Fruit fly (Drosophila melanogaster) whole organism, adult: ENCODE data around the gene Rift.

ENCODE experiments used
- CG11617 ChIP-seq: fragments of 200-800 bp; sonication (Bioruptor generic); optimal IDR thresholded peaks from 2 replicates; lab custom pipeline; 2017; ENCODE audit warnings: mild to moderate bottlenecking, missing biosample characterization, missing genetic modification reagents, missing genetic modification characterization
- CG12768 ChIP-seq: fragments of 200-800 bp; sonication (Bioruptor generic); optimal IDR thresholded peaks from 2 replicates; lab custom pipeline; 2017; ENCODE audit warnings: missing biosample characterization, missing genetic modification characterization, mild to moderate bottlenecking, moderate library complexity, missing genetic modification reagents
- CG14711 ChIP-seq: fragments of 200-800 bp; sonication (Bioruptor generic); optimal IDR thresholded peaks from 2 replicates; lab custom pipeline; 2018; ENCODE audit warnings: missing biosample characterization, mild to moderate bottlenecking, missing genetic modification characterization, moderate library complexity
- CG1620 ChIP-seq: fragments of 200-800 bp; sonication (Bioruptor generic); optimal IDR thresholded peaks from 2 replicates; lab custom pipeline; 2016; ENCODE audit warnings: missing biosample characterization, missing genetic modification characterization
- CG33017 ChIP-seq: fragments of 200-800 bp; sonication (Bioruptor generic); optimal IDR thresholded peaks from 2 replicates; lab custom pipeline; 2018; ENCODE audit warnings: missing biosample characterization, mild to moderate bottlenecking, missing genetic modification characterization, moderate library complexity
- CG5204 ChIP-seq: fragments of 200-800 bp; sonication (Bioruptor generic); optimal IDR thresholded peaks from 2 replicates; lab custom pipeline; 2016; ENCODE audit warnings: missing biosample characterization, missing genetic modification characterization
- CG7045 ChIP-seq: fragments of 200-800 bp; sonication (Bioruptor generic); optimal IDR thresholded peaks from 2 replicates; lab custom pipeline; 2017; ENCODE audit warnings: missing biosample characterization, mild to moderate bottlenecking, missing genetic modification characterization
- CG7101 ChIP-seq: fragments of 200-800 bp; sonication (Bioruptor generic); optimal IDR thresholded peaks from 2 replicates; lab custom pipeline; 2018; ENCODE audit warnings: missing biosample characterization, mild to moderate bottlenecking, missing genetic modification characterization, moderate library complexity
- Clk ChIP-seq: fragments of 200-800 bp; sonication (Bioruptor generic); optimal IDR thresholded peaks from 2 replicates; lab custom pipeline; 2017; ENCODE audit warnings: missing biosample characterization, missing genetic modification characterization
- Crg-1 ChIP-seq: fragments of 200-800 bp; sonication (Bioruptor generic); optimal IDR thresholded peaks from 2 replicates; lab custom pipeline; 2016; ENCODE audit warnings: missing biosample characterization, missing genetic modification characterization
- Hr96 ChIP-seq: fragments of 200-800 bp; sonication (Bioruptor generic); optimal IDR thresholded peaks from 2 replicates; lab custom pipeline; 2016; ENCODE audit warnings: missing biosample characterization, missing genetic modification characterization
- Mnt ChIP-seq: fragments of 200-800 bp; sonication (Bioruptor generic); optimal IDR thresholded peaks from 2 replicates; lab custom pipeline; 2016; ENCODE audit warnings: missing biosample characterization, mild to moderate bottlenecking, missing genetic modification characterization
- bab1 ChIP-seq: fragments of 200-800 bp; sonication (Bioruptor generic); optimal IDR thresholded peaks from 3 replicates; lab custom pipeline; 2019; ENCODE audit warnings: missing biosample characterization, mild to moderate bottlenecking, missing genetic modification characterization, moderate library complexity
- cic ChIP-seq: fragments of 200-800 bp; sonication (Bioruptor generic); optimal IDR thresholded peaks from 2 replicates; lab custom pipeline; 2017; ENCODE audit warnings: missing biosample characterization, mild to moderate bottlenecking, missing genetic modification characterization, moderate library complexity
- cnc ChIP-seq, 2 experiments: fragments of >200 bp; optimal IDR thresholded peaks; 2 replicates each; lab custom pipeline; 2017
- kay ChIP-seq: fragments of 200-800 bp; sonication (Bioruptor generic); peaks from one replicate; lab custom pipeline; 2016; ENCODE audit warnings: missing biosample characterization, missing genetic modification characterization, borderline replicate concordance
- ovo ChIP-seq: fragments of 200-800 bp; sonication (Bioruptor generic); optimal IDR thresholded peaks from 2 replicates; lab custom pipeline; 2016; ENCODE audit warnings: missing biosample characterization, missing genetic modification characterization
- pad ChIP-seq: fragments of 200-800 bp; sonication (Bioruptor generic); optimal IDR thresholded peaks from 3 replicates; lab custom pipeline; 2017; ENCODE audit warnings: missing biosample characterization, missing genetic modification characterization, mild to moderate bottlenecking, moderate library complexity, missing genetic modification reagents
- tj ChIP-seq: fragments of 200-800 bp; sonication (Bioruptor generic); optimal IDR thresholded peaks from 3 replicates; lab custom pipeline; 2017; ENCODE audit warnings: missing biosample characterization, mild to moderate bottlenecking, missing genetic modification characterization, moderate library complexity
- toe ChIP-seq: fragments of 200-800 bp; sonication (Bioruptor generic); optimal IDR thresholded peaks from 2 replicates; lab custom pipeline; 2016; ENCODE audit warnings: missing biosample characterization, missing genetic modification characterization

The Rift gene

DNA sequence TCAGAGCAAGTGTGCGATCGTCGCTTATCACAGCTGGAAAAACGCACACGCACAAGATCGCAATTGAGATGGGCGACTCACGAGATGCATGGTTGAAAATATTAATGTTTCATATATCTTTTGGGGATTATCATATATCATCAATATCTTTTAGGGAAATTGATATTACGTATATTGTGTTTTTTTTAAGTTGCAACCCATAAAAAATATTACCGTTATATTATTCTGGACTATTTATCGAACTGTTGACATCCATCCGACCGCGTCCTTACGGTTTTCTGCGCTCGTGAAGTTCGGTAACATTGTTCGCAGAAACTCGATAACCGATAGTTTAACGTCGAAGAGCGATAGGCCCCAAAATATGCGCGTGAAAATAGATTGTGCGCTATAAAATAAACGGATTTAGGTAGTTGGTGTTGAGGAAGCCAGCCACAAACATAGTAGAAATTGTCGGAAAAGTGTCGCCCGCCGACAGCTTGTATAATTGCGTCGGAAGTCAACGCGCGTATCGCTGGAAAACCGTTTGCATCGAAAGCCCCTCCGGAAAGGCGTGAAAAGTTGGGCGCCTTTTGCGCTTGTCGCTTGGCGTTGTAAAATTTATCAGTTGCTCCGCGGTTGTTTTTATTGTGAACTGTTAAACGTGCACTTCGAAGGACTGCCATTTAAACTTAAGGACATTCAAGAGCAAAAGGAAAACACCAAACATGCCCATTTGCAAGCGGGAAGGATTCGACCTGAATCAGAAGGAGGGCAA lies 16.1 kb downstream of the Rift start, which contains the start of the genes Mccc1 and Acf:
Gene Mccc1 (minus strand): TSS at position 244 of the 754 bp plus-strand sequence.
Gene Acf (plus strand): TSS at position 318 of the 754 bp plus-strand sequence.
- TF ChIP-seq CG7045 (GFP tag; lab: Kevin White, UChicago) (no peak), Hr96 (GFP tag; lab: Kevin White, UChicago) (no peak), bab1 (GFP tag; lab: Kevin White, UChicago) (peak; percentile 59), CG14711 (tag; lab: Kevin White, UChicago) (peak; percentile 73), Clk (no peak), pad (no peak), CG1620 (GFP tag; lab: Kevin White, UChicago) (peak; percentile 32), tj (GFP tag; lab: Kevin White, UChicago) (peak; percentile 35), Crg-1 (GFP tag; lab: Kevin White, UChicago) (peak; percentile 69), CG5204 (GFP tag; lab: Kevin White, UChicago) (peak; percentile 33), ovo (GFP tag; lab: Kevin White, UChicago) (peak; percentile 89), toe (GFP tag; lab: Kevin White, UChicago) (no peak), Mnt (GFP tag; lab: Kevin White, UChicago) (peak; percentile 76), CG7101 (tag; lab: Kevin White, UChicago) (peak; percentile 34), CG11617 (GFP tag; lab: Kevin White, UChicago) (peak; percentile 25), CG33017 (no peak)

DNA sequence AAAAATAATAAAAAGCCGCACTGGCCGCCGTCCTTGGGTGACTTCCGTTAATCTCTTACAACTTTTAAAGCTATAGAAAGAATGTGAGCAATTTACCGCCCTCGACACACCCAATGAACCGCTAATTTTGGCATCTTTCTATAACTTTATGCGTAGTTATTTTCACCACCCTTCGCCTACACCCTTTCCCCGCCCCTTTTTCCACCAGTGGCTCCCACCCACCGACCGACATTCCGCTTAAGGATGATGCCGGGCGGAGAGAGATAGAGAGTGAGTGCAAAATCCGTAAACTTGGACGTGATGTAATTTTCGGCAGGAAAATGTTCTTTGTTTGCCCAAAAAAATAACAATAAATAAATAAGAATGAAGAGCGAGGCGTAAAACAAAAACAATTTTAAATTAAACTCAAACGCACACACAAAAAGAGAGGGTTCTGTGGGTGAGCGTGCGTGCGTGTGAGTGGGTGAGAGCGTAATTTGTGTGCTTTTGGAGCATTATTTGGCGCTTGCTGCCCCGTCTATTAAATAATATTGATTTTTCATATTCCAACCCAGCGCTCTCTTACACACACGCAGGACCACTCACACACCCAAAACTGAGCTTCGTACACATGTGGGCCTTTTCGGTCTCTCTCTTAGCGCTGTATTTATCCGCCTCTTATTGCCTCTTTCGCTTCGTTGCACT lies 32.4 kb downstream of the Rift start:
- TF ChIP-seq CG1620 (GFP tag; lab: Kevin White, UChicago): no peak
- TF ChIP-seq kay: peak; percentile 8
- peak; percentile 53 for TF ChIP-seq Mnt (GFP tag; lab: Kevin White, UChicago)
- TF ChIP-seq CG7101 (tag; lab: Kevin White, UChicago): no peak
- peak; percentile 39 for TF ChIP-seq cic (GFP tag; lab: Kevin White, UChicago)

DNA sequence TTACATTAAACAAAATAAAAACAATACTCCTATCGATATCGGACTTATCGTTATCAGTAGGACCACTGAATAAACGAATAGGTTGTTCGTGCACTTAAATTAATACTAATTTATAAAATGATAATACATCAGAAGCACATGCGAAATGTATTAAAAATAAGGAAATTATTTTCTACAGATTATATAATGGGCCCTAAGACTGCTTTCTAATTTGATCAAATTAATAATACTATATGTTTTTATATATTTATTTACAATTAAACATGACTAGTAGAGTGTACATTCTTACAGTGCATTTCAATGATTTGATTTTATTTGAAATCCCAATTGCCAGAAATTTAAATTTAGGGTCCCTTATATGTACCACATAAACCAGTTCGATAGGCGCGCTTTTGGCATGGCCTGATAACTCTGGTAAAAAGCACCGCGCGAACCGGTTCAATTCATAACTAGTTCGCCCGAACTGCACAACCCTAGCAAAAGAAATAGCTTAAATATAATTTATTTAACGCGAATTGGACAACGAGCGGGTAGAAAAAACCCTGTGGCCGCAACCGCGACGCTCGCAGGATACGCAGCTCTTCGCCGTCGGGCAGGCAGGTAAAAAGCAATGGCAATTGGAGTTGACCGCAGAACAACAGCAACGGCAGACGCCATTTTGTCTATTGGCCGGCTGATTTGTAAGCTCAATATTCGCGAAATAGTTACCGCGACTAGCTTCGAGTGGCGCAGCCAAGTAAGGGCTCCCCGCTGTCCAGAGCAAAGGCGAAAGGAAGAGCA lies 33.2 kb downstream of the Rift start, which contains the start of the genes CG2126 and faf:
Gene CG2126 (minus strand): TSS at position 70 of the 780 bp plus-strand sequence.
Gene faf (plus strand): TSS at position 438 of the 780 bp plus-strand sequence.
- TF ChIP-seq CG1620 (GFP tag; lab: Kevin White, UChicago): peak; percentile 72
- peak; percentile 29 for TF ChIP-seq cic (GFP tag; lab: Kevin White, UChicago)
- no peak for TF ChIP-seq kay
- TF ChIP-seq pad: peak; percentile 50
- peak; percentile 83 for TF ChIP-seq CG7101 (tag; lab: Kevin White, UChicago)
- no peak for TF ChIP-seq cnc (optimal IDR thresholded peaks at IDR 0.05; lab: Kevin White, UChicago)
- TF ChIP-seq CG11617 (GFP tag; lab: Kevin White, UChicago): peak; percentile 83
- TF ChIP-seq toe (GFP tag; lab: Kevin White, UChicago): no peak
- peak; percentile 47 for TF ChIP-seq tj (GFP tag; lab: Kevin White, UChicago)
- peak; percentile 64 for TF ChIP-seq CG12768 (GFP tag; lab: Kevin White, UChicago)
- peak; percentile 48 for TF ChIP-seq ovo (GFP tag; lab: Kevin White, UChicago)
- TF ChIP-seq bab1 (GFP tag; lab: Kevin White, UChicago): peak; percentile 77
- TF ChIP-seq CG14711 (tag; lab: Kevin White, UChicago): peak; percentile 99
- TF ChIP-seq Hr96 (GFP tag; lab: Kevin White, UChicago): no peak
- TF ChIP-seq Crg-1 (GFP tag; lab: Kevin White, UChicago): peak; percentile 66
- peak; percentile 60 for TF ChIP-seq Mnt (GFP tag; lab: Kevin White, UChicago)
- peak; percentile 76 for TF ChIP-seq CG33017
- peak; percentile 76 for TF ChIP-seq CG7045 (GFP tag; lab: Kevin White, UChicago)
- TF ChIP-seq Clk: peak; percentile 54

DNA sequence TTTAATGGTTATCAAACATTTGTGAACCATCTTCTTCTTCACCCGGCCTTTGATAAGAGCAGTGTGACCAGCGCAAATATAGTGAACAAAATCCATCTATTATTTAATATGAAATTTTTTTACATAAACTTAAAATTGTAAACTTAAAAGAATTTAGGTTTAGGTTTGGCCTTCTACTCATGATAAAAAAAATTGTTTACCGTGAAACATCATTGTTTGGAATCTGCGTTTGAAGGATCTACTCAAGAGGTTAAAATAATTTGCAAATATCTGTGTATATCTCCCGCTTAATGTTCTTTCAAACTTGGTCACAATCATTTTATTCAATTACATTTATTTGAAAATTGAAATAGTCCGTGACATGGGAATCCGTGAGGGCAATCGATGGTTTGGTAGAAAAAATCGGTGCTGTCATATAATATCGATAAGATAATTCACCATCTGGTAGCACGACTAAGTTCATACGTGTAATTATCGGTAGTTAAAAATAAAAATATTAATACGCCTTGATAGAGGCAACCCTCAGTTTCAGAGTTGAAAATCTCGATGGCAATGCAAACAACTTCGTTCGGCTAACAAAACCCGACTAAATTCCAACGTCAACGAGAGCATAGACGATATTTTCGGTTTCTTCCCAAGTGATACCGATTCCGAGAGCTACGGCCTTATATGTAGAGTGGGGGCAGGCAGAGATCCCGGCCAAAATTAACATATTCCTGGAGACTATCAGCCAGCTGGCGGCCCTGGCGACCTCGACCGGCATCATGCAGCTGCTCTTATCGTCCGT lies 38.0 kb downstream of the Rift start, which contains the start of the genes betaGlu and sip3:
Gene betaGlu (minus strand): TSS at position 59 of the 787 bp plus-strand sequence.
Gene sip3 (plus strand): TSS at position 430 of the 787 bp plus-strand sequence.
- no peak for TF ChIP-seq CG5204 (GFP tag; lab: Kevin White, UChicago)
- peak; percentile 32 for TF ChIP-seq bab1 (GFP tag; lab: Kevin White, UChicago)
- no peak for TF ChIP-seq Hr96 (GFP tag; lab: Kevin White, UChicago)
- no peak for TF ChIP-seq Crg-1 (GFP tag; lab: Kevin White, UChicago)
- peak; percentile 31 for TF ChIP-seq CG11617 (GFP tag; lab: Kevin White, UChicago)
- no peak for TF ChIP-seq Clk
- no peak for TF ChIP-seq CG12768 (GFP tag; lab: Kevin White, UChicago)
- peak; percentile 7 for TF ChIP-seq CG1620 (GFP tag; lab: Kevin White, UChicago)
- TF ChIP-seq tj (GFP tag; lab: Kevin White, UChicago): no peak
- TF ChIP-seq kay: peak; percentile 96
- no peak for TF ChIP-seq Mnt (GFP tag; lab: Kevin White, UChicago)
- no peak for TF ChIP-seq cnc (optimal IDR thresholded peaks at IDR 0.05; lab: Kevin White, UChicago)
- TF ChIP-seq ovo (GFP tag; lab: Kevin White, UChicago): no peak
- TF ChIP-seq cic (GFP tag; lab: Kevin White, UChicago): no peak
- TF ChIP-seq pad: peak; percentile 7
- TF ChIP-seq CG33017: no peak
- peak; percentile 61 for TF ChIP-seq toe (GFP tag; lab: Kevin White, UChicago)
